Worm (Caenorhabditis elegans): ENCODE results near the gene K04A8.1.
A peak's percentile ranks its signal among the peaks of the same experiment; 100 is the strongest.

The K04A8.1 gene

ce11 chrV:6559105-6559504 lies 7.0 kb upstream of the K04A8.1 start, which contains the start of gene spp-26:
Gene spp-26, minus strand, starts transcription at chrV:6559205.
- TF ChIP-seq lin-38 (GFP tag; IDR thresholded peaks at IDR 0.05), result no peak
- TF ChIP-seq nhr-6 (tag; optimal IDR thresholded peaks at IDR 0.05), result no peak
- TF ChIP-seq snpc-1.2 (GFP tag; IDR thresholded peaks at IDR 0.05), result no peak
- TF ChIP-seq tag-97 (GFP tag; IDR thresholded peaks at IDR 0.05), result no peak

ce11 chrV:6559585-6559984 lies 6.6 kb upstream of the K04A8.1 start:
- TF ChIP-seq ZK546.5 (tag; optimal IDR thresholded peaks at IDR 0.05) (no peak), mes-2 (tag; optimal IDR thresholded peaks at IDR 0.05; ENCODE audit: poor library complexity, severe bottlenecking) (no peak), lin-1 (GFP tag; IDR thresholded peaks at IDR 0.05) (no peak), rbr-2 (tag; optimal IDR thresholded peaks at IDR 0.05) (peak; percentile 44), jun-1 (tag; optimal IDR thresholded peaks at IDR 0.05) (no peak), saeg-2 (GFP tag; IDR thresholded peaks at IDR 0.05) (peak; percentile 10; the same call in 1 of the 2 replicates), nhr-41 (GFP tag; IDR thresholded peaks at IDR 0.05) (0 out of 2 replicates have a peak, but pooled peaks have one; percentile 57), nhr-42 (GFP tag; IDR thresholded peaks at IDR 0.05) (no peak), hmg-1.1 (GFP tag; IDR thresholded peaks at IDR 0.05) (no peak), lir-3 (tag; optimal IDR thresholded peaks at IDR 0.05) (peak; percentile 39), Y48G9A.11 (GFP tag; IDR thresholded peaks at IDR 0.05) (no peak), R02D3.7 (tag; optimal IDR thresholded peaks at IDR 0.05) (no peak), ama-1 (optimal IDR thresholded peaks at IDR 0.05) (no peak), dmd-6 (GFP tag; IDR thresholded peaks at IDR 0.05) (no peak; the same call in none of the 2 replicates), ceh-28 (tag; optimal IDR thresholded peaks at IDR 0.05) (no peak), F26F4.8 (GFP tag; conservative IDR thresholded peaks at IDR 0.05) (peak; percentile 93), lin-13 (GFP tag; optimal IDR thresholded peaks at IDR 0.05) (no peak), nhr-10 (tag; optimal IDR thresholded peaks at IDR 0.05) (no peak), duxl-1 (tag; optimal IDR thresholded peaks at IDR 0.05; ENCODE audit: poor library complexity) (no peak), dve-1 (tag; optimal IDR thresholded peaks at IDR 0.05; ENCODE audit: insufficient read depth) (no peak), ceh-44 (GFP tag; IDR thresholded peaks at IDR 0.05) (peak; percentile 82; the same call in 1 of the 2 replicates), ztf-7 (tag; optimal IDR thresholded peaks at IDR 0.05) (no peak), unc-130 (GFP tag; optimal IDR thresholded peaks at IDR 0.05) (peak; percentile 3), F10B5.3 (tag; optimal IDR thresholded peaks at IDR 0.05) (no peak), cey-2 (tag; optimal IDR thresholded peaks at IDR 0.05; ENCODE audit: borderline replicate concordance, insufficient read depth) (no peak), mxl-2 (GFP tag; conservative IDR thresholded peaks at IDR 0.05) (0 out of 2 replicates have a peak, but pooled peaks have one; percentile 42), madf-5 (GFP tag; IDR thresholded peaks at IDR 0.05) (0 out of 4 replicates have a peak, but pooled peaks of 1 of the 2 experiments have one; percentile 52), Y75B8A.6 (GFP tag; IDR thresholded peaks at IDR 0.05) (no peak), fos-1 (tag; optimal IDR thresholded peaks at IDR 0.05) (no peak), nhr-28 (tag; optimal IDR thresholded peaks at IDR 0.05) (peak; percentile 24), nhr-237 (tag; optimal IDR thresholded peaks at IDR 0.05) (no peak), nhr-76 (tag; optimal IDR thresholded peaks at IDR 0.05) (no peak), mep-1 (tag; optimal IDR thresholded peaks at IDR 0.05) (no peak), dmd-9 (GFP tag; IDR thresholded peaks at IDR 0.05) (peak; percentile 67; the same call in 1 of the 2 replicates), dpl-1 (GFP tag; optimal IDR thresholded peaks at IDR 0.05) (no peak), aha-1 (tag) (no peak), ZK337.2 (GFP tag; IDR thresholded peaks at IDR 0.05) (no peak; the same call in 1 of the 2 replicates), F49E8.2 (tag; optimal IDR thresholded peaks at IDR 0.05; ENCODE audit: borderline replicate concordance) (no peak), nhr-48 (tag; optimal IDR thresholded peaks at IDR 0.05) (peak; percentile 29), ces-1 (GFP tag; optimal IDR thresholded peaks at IDR 0.05) (no peak), zfp-2 (tag; optimal IDR thresholded peaks at IDR 0.05) (peak; percentile 30), ceh-82 (tag; optimal IDR thresholded peaks at IDR 0.05) (no peak), mdl-1 (tag; optimal IDR thresholded peaks at IDR 0.05) (no peak), tra-1 (GFP tag; IDR thresholded peaks at IDR 0.05) (no peak), daf-8 (GFP tag; IDR thresholded peaks at IDR 0.05) (no peak), lsy-2 (tag; optimal IDR thresholded peaks at IDR 0.05) (no peak)
